Worm (Caenorhabditis elegans) whole organism, L1 larva: ENCODE data around the gene col-127.

Experiments
- aly-2 ChIP-seq: fragments of 150-350 bp; optimal IDR thresholded peaks from 2 replicates; lab custom pipeline; 2014; ENCODE audit warnings: missing biosample characterization, missing genetic modification characterization
- ceh-82 ChIP-seq, 3 experiments: fragments of 150-350 bp in 1 of 3; sonication (generic microtip) in 2 of 3; optimal IDR thresholded peaks; 2 replicates each; lab custom pipeline; 2014 to 2017; ENCODE audit warnings: missing biosample characterization in 3 of 3, missing genetic modification characterization in 3 of 3

DNA sequence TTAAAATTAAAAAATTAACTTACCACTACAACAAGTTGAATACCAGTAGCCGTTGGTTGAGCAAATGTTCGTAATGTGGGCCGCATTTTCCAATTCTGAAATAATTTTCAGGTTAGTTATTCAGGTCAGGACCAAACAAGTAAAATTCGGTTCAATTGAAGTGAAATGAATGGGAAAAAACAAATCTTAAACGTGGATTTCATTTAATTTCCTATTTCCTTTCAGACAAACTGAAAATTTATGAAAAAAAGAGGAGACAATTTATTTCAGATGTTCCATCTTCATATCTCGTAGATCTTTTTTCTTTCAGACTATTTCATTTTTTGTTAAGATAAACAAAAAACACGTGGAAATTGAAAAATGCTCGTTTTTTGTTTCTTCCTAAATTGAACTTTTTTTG, 24.6 kb downstream of the col-127 start, which contains the start of gene C05C12.6:
- TF ChIP-seq ceh-82 (tag; optimal IDR thresholded peaks at IDR 0.05; lab: Kevin White, UChicago) (no peak), aly-2 (tag; lab: Kevin White, UChicago) (no peak)
